Worm (Caenorhabditis elegans): ENCODE data around the gene cest-5.2.

The cest-5.2 gene

ce11 chrIV:6631704-6632272 is 4.1 kb upstream of the cest-5.2 start, which contains the start of the genes cest-5.1 and C01B10.9:
TSS of gene cest-5.1 (minus strand) at chrIV:6631754.
TSS of gene C01B10.9 (plus strand) at chrIV:6632222.
- TF ChIP-seq zip-8 (tag; optimal IDR thresholded peaks at IDR 0.05), result no peak
- peak; percentile 44 for TF ChIP-seq ces-1 (GFP tag; optimal IDR thresholded peaks at IDR 0.05)
- TF ChIP-seq ztf-11 (tag; optimal IDR thresholded peaks at IDR 0.05), result no peak
- peak; percentile 40 for TF ChIP-seq lsy-2 (tag; optimal IDR thresholded peaks at IDR 0.05)

- TF ChIP-seq ceh-39 (tag; optimal IDR thresholded peaks at IDR 0.05), result no peak
Observed at ce11 chrIV:6623390-6623789, 4.3 kb downstream of the cest-5.2 start, which contains the start of gene C01B10.44. TSS of gene C01B10.44 (plus strand) at chrIV:6623690.

- TF ChIP-seq ham-2 (GFP tag; optimal IDR thresholded peaks at IDR 0.05), result no peak
- TF ChIP-seq hlh-1 (tag; optimal IDR thresholded peaks at IDR 0.05), result no peak
- no peak for TF ChIP-seq mep-1 (tag; optimal IDR thresholded peaks at IDR 0.05)
- TF ChIP-seq unc-120 (tag; optimal IDR thresholded peaks at IDR 0.05; ENCODE audit: poor library complexity, severe bottlenecking), result no peak
- TF ChIP-seq lsy-2 (tag; optimal IDR thresholded peaks at IDR 0.05), result no peak
- TF ChIP-seq nhr-28 (tag; optimal IDR thresholded peaks at IDR 0.05), result no peak
- TF ChIP-seq lin-32 (GFP tag; optimal IDR thresholded peaks at IDR 0.05), result no peak
- no peak for TF ChIP-seq lin-13 (tag; optimal IDR thresholded peaks at IDR 0.05)
- no peak for TF ChIP-seq mab-5 (tag; optimal IDR thresholded peaks at IDR 0.05)
Observed at ce11 chrIV:6622142-6622541, 5.6 kb downstream of the cest-5.2 start.

- no peak for TF ChIP-seq bed-3 (GFP tag; optimal IDR thresholded peaks at IDR 0.05)
- no peak for TF ChIP-seq blmp-1 (tag; optimal IDR thresholded peaks at IDR 0.05)
- no peak for TF ChIP-seq unc-39 (tag; optimal IDR thresholded peaks at IDR 0.05)
- no peak for TF ChIP-seq lin-13 (tag; optimal IDR thresholded peaks at IDR 0.05)
- no peak for TF ChIP-seq nhr-76 (tag; optimal IDR thresholded peaks at IDR 0.05)
- no peak for TF ChIP-seq elt-1 (tag; optimal IDR thresholded peaks at IDR 0.05; ENCODE audit: borderline replicate concordance, insufficient read depth)
- no peak for TF ChIP-seq ceh-39 (tag; optimal IDR thresholded peaks at IDR 0.05)
- TF ChIP-seq pha-4 (tag; optimal IDR thresholded peaks at IDR 0.05), result no peak
Observed at ce11 chrIV:6621252-6621651, 6.5 kb downstream of the cest-5.2 start, which contains the start of gene C01B10.3. TSS of gene C01B10.3 (minus strand) at chrIV:6621352.

- no peak for TF ChIP-seq lin-13 (tag; optimal IDR thresholded peaks at IDR 0.05)
- no peak for TF ChIP-seq mls-2 (tag; optimal IDR thresholded peaks at IDR 0.05)
- no peak for TF ChIP-seq tbx-8 (GFP tag; optimal IDR thresholded peaks at IDR 0.05)
Observed at ce11 chrIV:6618607-6619006, 9.1 kb downstream of the cest-5.2 start.

- no peak for TF ChIP-seq unc-62 (GFP tag; optimal IDR thresholded peaks at IDR 0.05)
- TF ChIP-seq ces-1 (GFP tag; optimal IDR thresholded peaks at IDR 0.05), result no peak
- TF ChIP-seq hlh-1 (tag; optimal IDR thresholded peaks at IDR 0.05), result no peak
- TF ChIP-seq zip-8 (tag; optimal IDR thresholded peaks at IDR 0.05), result no peak
- TF ChIP-seq ham-2 (GFP tag; optimal IDR thresholded peaks at IDR 0.05), result no peak
- TF ChIP-seq nhr-2 (tag; optimal IDR thresholded peaks at IDR 0.05), result no peak
- TF ChIP-seq mep-1 (tag; optimal IDR thresholded peaks at IDR 0.05), result no peak
- no peak for TF ChIP-seq unc-120 (tag; optimal IDR thresholded peaks at IDR 0.05; ENCODE audit: poor library complexity, severe bottlenecking)
- no peak for TF ChIP-seq sptf-1 (tag; optimal IDR thresholded peaks at IDR 0.05)
- no peak for TF ChIP-seq flh-1 (GFP tag; optimal IDR thresholded peaks at IDR 0.05)
- TF ChIP-seq lin-32 (GFP tag; optimal IDR thresholded peaks at IDR 0.05), result no peak
- no peak for TF ChIP-seq bed-3 (GFP tag; optimal IDR thresholded peaks at IDR 0.05)
Observed at ce11 chrIV:6613296-6613695, 14.4 kb downstream of the cest-5.2 start, which contains the start of gene drh-1. TSS of gene drh-1 (minus strand) at chrIV:6613353.

- no peak for TF ChIP-seq nhr-28 (tag; optimal IDR thresholded peaks at IDR 0.05)
- no peak for TF ChIP-seq lin-32 (GFP tag; optimal IDR thresholded peaks at IDR 0.05)
- TF ChIP-seq ceh-43 (GFP tag; optimal IDR thresholded peaks at IDR 0.05), result no peak
Observed at ce11 chrIV:6607059-6607458, 20.7 kb downstream of the cest-5.2 start.

Measured in whole organism, mixed stage, embryonic.